Worm (Caenorhabditis elegans) whole organism, early embryonic: ENCODE data around the gene dif-1.
A peak's percentile ranks its signal among the peaks of the same experiment; 100 is the strongest.

ENCODE experiments used
- B0310.2 ChIP-seq: sonication (generic microtip); optimal IDR thresholded peaks from 2 replicates; lab custom pipeline; 2016; ENCODE audit warnings: mild to moderate bottlenecking, missing genetic modification characterization, missing compliant biosample characterization
- F13C5.2 ChIP-seq: sonication (generic microtip); optimal IDR thresholded peaks from 2 replicates; lab custom pipeline; 2017; ENCODE audit warnings: mild to moderate bottlenecking, missing genetic modification characterization, inconsistent platforms, missing compliant biosample characterization
- aly-1 ChIP-seq: sonication (generic microtip); optimal IDR thresholded peaks from 2 replicates; lab custom pipeline; 2016; ENCODE audit warnings: missing genetic modification characterization, missing compliant biosample characterization
- ama-1 ChIP-seq: fragments of 150-350 bp; optimal IDR thresholded peaks from 2 replicates; lab custom pipeline; 2014
- ceh-13 ChIP-seq: fragments of 200-800 bp; sonication (Bioruptor generic); optimal IDR thresholded peaks from 2 replicates; lab custom pipeline; 2018; ENCODE audit warnings: mild to moderate bottlenecking, missing genetic modification characterization, missing compliant biosample characterization
- ceh-36 ChIP-seq: sonication (generic microtip); optimal IDR thresholded peaks from 2 replicates; lab custom pipeline; 2016; ENCODE audit warnings: missing genetic modification characterization, inconsistent platforms, missing compliant biosample characterization
- ets-7 ChIP-seq: sonication (generic microtip); optimal IDR thresholded peaks from 2 replicates; lab custom pipeline; 2016; ENCODE audit warnings: missing genotype, missing genetic modification characterization, missing compliant biosample characterization
- flt-1 ChIP-seq: fragments of 200-800 bp; sonication (Bioruptor generic); IDR thresholded peaks from 2 replicates; pipeline ENCODE4 v1.3.6; 2022; ENCODE audit warnings: missing genetic modification characterization, missing compliant biosample characterization
- hmbx-1 ChIP-seq: sonication (generic microtip); optimal IDR thresholded peaks from 2 replicates; lab custom pipeline; 2016; ENCODE audit warnings: mild to moderate bottlenecking, missing genetic modification characterization, missing compliant biosample characterization
- hmg-4 ChIP-seq: fragments of 200-800 bp; sonication (Bioruptor generic); optimal IDR thresholded peaks from 2 replicates; lab custom pipeline; 2018; ENCODE audit warnings: mild to moderate bottlenecking, missing genetic modification characterization, missing compliant biosample characterization
- hnd-1 ChIP-seq: sonication (generic microtip); optimal IDR thresholded peaks from 2 replicates; lab custom pipeline; 2016; ENCODE audit warnings: missing genetic modification characterization, missing compliant biosample characterization
- pes-1 ChIP-seq: fragments of 200-800 bp; sonication (Bioruptor generic); IDR thresholded peaks from 2 replicates; pipeline ENCODE4 v1.3.6; 2022; ENCODE audit warnings: missing genetic modification reagents, missing genetic modification characterization, missing compliant biosample characterization
- scrt-1 ChIP-seq: fragments of 200-800 bp; sonication (Bioruptor generic); IDR thresholded peaks from 2 replicates; pipeline ENCODE4 v1.3.6; 2022; ENCODE audit warnings: missing genetic modification characterization, missing compliant biosample characterization
- sea-1 ChIP-seq: fragments of 200-800 bp; sonication (Bioruptor generic); conservative IDR thresholded peaks from 2 replicates; pipeline ENCODE4 v1.3.6; 2022; ENCODE audit warnings: missing genetic modification characterization, missing compliant biosample characterization
- tbx-11 ChIP-seq: fragments of 200-800 bp; sonication (Bioruptor generic); IDR thresholded peaks from 2 replicates; pipeline ENCODE4 v1.3.6; 2022; ENCODE audit warnings: missing genetic modification characterization, missing compliant biosample characterization
- tbx-37 ChIP-seq: fragments of 200-800 bp; sonication (Bioruptor generic); conservative IDR thresholded peaks from 2 replicates; pipeline ENCODE4 v1.3.6; 2022; ENCODE audit warnings: missing genetic modification reagents, missing genetic modification characterization, missing compliant biosample characterization
- tra-4 ChIP-seq: sonication (generic microtip); optimal IDR thresholded peaks from 2 replicates; lab custom pipeline; 2017; ENCODE audit warnings: missing genetic modification characterization, missing compliant biosample characterization

Gene dif-1

DNA sequence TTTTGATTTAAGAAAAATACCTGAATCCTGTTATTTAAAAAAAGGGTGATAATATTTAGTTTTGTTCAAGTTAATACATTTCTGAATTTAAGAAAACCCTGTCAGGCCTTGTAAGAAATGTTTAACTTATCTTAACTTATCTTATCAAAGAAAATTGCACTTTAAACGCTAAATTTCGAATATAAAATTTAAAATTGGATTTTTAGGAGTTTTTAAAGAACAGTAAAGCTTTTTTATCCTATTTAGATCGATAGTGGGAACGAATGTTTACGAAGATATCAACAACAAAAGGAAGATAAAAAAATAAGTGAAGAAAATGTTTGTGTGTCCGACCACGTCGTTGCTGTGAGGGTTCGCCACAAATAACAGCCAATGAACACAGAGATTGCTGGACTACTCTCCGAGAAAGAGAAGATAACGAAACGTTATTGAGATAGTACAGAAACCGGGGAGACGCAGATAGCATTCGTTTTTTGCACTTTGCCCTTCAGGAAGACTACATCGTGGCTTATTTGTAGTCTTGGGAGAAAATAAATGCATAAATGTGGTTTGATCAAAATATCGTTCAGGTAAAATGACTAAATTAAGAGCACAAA is at the start of gene dif-1:
dif-1 (minus strand) TSS at position 51 of the 596 bp plus-strand sequence.
- TF ChIP-seq pes-1 (GFP tag; lab: Robert Waterston, UW) = no peak

DNA sequence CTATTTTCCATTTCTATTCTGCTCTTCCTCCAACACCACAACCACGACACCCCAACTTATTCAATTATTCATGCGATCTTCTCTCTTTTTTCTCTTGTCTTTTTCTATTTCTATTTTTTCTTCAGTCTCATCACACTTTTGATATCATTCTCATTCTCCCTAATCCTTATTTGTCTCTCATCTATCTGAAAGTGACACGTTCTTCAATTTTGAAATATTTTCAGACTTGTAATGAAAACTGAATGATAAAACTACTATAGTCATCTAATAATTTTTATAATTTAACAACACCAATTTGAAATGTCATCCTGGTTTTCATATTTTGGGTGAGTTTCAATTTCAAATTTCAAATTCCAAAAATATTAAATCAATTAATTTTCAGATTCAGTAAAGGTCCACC is 35.8 kb upstream of the dif-1 start, which contains the start of gene cla-1:
cla-1 (plus strand) TSS at position 301 of the 400 bp plus-strand sequence.
- TF ChIP-seq aly-1 (tag; lab: Kevin White, UChicago) = no peak
- no peak for TF ChIP-seq tbx-11 (GFP tag; lab: Robert Waterston, UW)

ce11 chrIV:7586972-7587371 is 34.2 kb upstream of the dif-1 start:
- TF ChIP-seq pes-1 (GFP tag; lab: Robert Waterston, UW) = no peak
- no peak for TF ChIP-seq B0310.2 (tag; lab: Kevin White, UChicago)
- no peak for TF ChIP-seq hnd-1 (tag; lab: Kevin White, UChicago)
- TF ChIP-seq tbx-37 (GFP tag; lab: Robert Waterston, UW) = no peak
- no peak for TF ChIP-seq ets-7 (tag; lab: Kevin White, UChicago)
- TF ChIP-seq tra-4 (tag; lab: Kevin White, UChicago) = no peak
- no peak for TF ChIP-seq flt-1
- TF ChIP-seq ama-1 (lab: Kevin White, UChicago) = no peak

DNA sequence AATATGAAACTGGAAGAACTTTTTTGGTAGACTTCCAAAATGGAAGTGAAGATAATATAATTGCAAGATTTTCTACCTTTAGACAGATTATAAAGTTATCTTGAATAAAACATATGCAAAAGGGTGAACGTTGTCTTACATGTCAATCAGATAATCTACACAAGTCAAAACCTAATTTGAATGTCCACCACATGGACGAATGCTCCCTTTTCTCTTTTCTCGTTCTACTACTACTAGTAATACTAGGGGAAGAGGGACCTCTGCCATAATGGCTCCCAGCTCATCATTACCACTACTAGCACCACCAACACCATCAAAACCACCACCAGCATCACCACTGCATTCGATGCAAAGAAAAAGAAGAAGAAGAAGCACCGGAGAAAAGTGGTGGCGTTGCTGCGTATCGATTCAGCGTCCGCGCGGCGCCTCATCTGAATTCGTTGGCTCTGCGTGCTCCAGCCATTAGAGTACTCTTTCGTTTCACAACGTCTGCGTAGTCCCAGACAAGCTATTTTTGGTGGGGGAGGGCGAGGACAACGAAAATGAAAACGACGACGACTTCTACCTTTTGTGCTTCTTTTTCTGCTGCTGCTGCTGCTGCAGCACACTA is 32.6 kb upstream of the dif-1 start:
- no peak for TF ChIP-seq tra-4 (tag; lab: Kevin White, UChicago)
- TF ChIP-seq aly-1 (tag; lab: Kevin White, UChicago) = no peak
- no peak for TF ChIP-seq F13C5.2
- TF ChIP-seq ama-1 (lab: Kevin White, UChicago) = no peak
- TF ChIP-seq hnd-1 (tag; lab: Kevin White, UChicago) = no peak
- TF ChIP-seq ceh-13 = no peak
- TF ChIP-seq hmbx-1 (tag; lab: Kevin White, UChicago) = no peak
- no peak for TF ChIP-seq pes-1 (GFP tag; lab: Robert Waterston, UW)
- no peak for TF ChIP-seq ets-7 (tag; lab: Kevin White, UChicago)
- no peak for TF ChIP-seq hmg-4 (GFP tag; lab: Kevin White, UChicago)
- no peak for TF ChIP-seq ceh-36 (tag; lab: Kevin White, UChicago)
- TF ChIP-seq B0310.2 (tag; lab: Kevin White, UChicago) = no peak
- no peak for TF ChIP-seq flt-1
- no peak for TF ChIP-seq sea-1 (GFP tag; lab: Robert Waterston, UW)
- no peak for TF ChIP-seq tbx-11 (GFP tag; lab: Robert Waterston, UW)
- TF ChIP-seq scrt-1 (GFP tag; lab: Robert Waterston, UW) = no peak
- TF ChIP-seq tbx-37 (GFP tag; lab: Robert Waterston, UW) = no peak

DNA sequence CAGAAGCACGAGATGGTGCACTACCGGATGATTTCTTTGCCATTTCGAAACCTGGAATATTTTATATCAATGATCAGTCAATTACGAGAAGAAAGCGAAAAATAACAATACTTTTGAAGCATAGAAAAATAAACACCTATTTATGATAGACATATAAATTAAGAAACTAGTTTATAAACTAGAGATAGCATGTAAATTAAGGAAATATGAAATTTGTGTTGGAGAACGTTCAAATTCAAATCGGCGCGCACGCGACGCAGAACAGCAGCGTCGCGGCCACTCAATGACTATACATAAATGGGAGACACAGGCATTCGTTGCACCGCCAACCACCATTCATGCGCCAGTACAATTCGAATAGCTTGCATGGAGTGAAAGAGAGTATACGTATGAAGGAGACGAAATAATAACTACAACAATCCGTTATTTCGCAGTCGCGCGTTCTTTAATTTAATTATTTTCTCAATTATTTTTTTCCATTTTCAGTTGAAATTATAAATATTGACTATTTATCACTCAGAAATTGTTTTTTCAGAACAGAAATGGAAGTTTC is 27.3 kb upstream of the dif-1 start, which contains the start of the genes cec-5 and nol-10:
cec-5 (minus strand) TSS at position 51 of the 553 bp plus-strand sequence.
nol-10 (plus strand) TSS at position 536 of the 553 bp plus-strand sequence.
- TF ChIP-seq B0310.2 (tag; lab: Kevin White, UChicago) = no peak
- TF ChIP-seq ceh-13 = no peak
- TF ChIP-seq F13C5.2 = peak; percentile 72
- TF ChIP-seq sea-1 (GFP tag; lab: Robert Waterston, UW) = no peak
- peak; percentile 52; the same call in 1 of the 2 replicates for TF ChIP-seq flt-1
- no peak for TF ChIP-seq ets-7 (tag; lab: Kevin White, UChicago)
- TF ChIP-seq tra-4 (tag; lab: Kevin White, UChicago) = no peak
- no peak for TF ChIP-seq tbx-11 (GFP tag; lab: Robert Waterston, UW)

DNA sequence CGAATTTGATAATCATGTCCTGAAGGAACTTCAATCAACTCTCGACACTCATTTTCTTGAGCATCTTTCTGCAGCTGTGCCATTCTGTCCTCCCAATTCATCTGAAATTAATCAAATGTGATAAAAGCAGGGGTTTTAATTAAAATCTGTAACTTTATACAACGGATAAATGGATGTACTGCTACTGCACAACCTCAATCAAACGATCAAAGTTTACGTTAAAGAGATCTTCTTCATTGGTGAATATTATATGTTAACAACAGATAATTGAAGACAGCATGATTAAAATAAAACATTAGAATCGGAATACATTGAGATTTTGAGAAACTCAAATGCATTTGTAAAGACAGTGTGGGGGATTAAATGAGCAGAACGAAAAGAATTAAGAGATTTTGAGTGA is 25.5 kb upstream of the dif-1 start, which contains the start of gene F32E10.5:
F32E10.5 (minus strand) TSS at position 101 of the 400 bp plus-strand sequence.
- TF ChIP-seq sea-1 (GFP tag; lab: Robert Waterston, UW) (no peak), hnd-1 (tag; lab: Kevin White, UChicago) (no peak), tra-4 (tag; lab: Kevin White, UChicago) (no peak), scrt-1 (GFP tag; lab: Robert Waterston, UW) (no peak), hmbx-1 (tag; lab: Kevin White, UChicago) (no peak), hmg-4 (GFP tag; lab: Kevin White, UChicago) (no peak), aly-1 (tag; lab: Kevin White, UChicago) (no peak), tbx-11 (GFP tag; lab: Robert Waterston, UW) (no peak), ama-1 (lab: Kevin White, UChicago) (no peak), B0310.2 (tag; lab: Kevin White, UChicago) (no peak), ets-7 (tag; lab: Kevin White, UChicago) (no peak), pes-1 (GFP tag; lab: Robert Waterston, UW) (no peak), flt-1 (no peak), ceh-13 (no peak)

ce11 chrIV:7575147-7575768 is 22.4 kb upstream of the dif-1 start, which contains the start of gene cec-4:
Gene cec-4, plus strand, starts transcription at chrIV:7575718.
- TF ChIP-seq ama-1 (lab: Kevin White, UChicago) = peak; percentile 52
- no peak for TF ChIP-seq F13C5.2
